Fruit fly (Drosophila melanogaster): ENCODE data around the gene Msp300.
A peak's percentile ranks its signal among the peaks of the same experiment; 100 is the strongest.

Msp300 gene

dm6 chr2L:5237175-5237753, 136.6 kb downstream of the Msp300 start (continued):
- TF ChIP-seq CG17361 (GFP tag; IDR thresholded peaks at IDR 0.05) = no peak
- TF ChIP-seq CG32532 (GFP tag; IDR thresholded peaks at IDR 0.05) = peak; percentile 73; the same call in 1 of the 2 replicates
- TF ChIP-seq NC2α (GFP tag; optimal IDR thresholded peaks at IDR 0.05) = no peak
- no peak for TF ChIP-seq CG15011 (GFP tag; optimal IDR thresholded peaks at IDR 0.05)
- peak; percentile 10 for TF ChIP-seq CG17829 (tag; optimal IDR thresholded peaks at IDR 0.05)
- no peak for TF ChIP-seq wdn (GFP tag; IDR thresholded peaks at IDR 0.05)
- no peak for TF ChIP-seq crc (GFP tag; optimal IDR thresholded peaks at IDR 0.05)
- TF ChIP-seq CG15269 (tag; optimal IDR thresholded peaks at IDR 0.05) = peak; percentile 7
- peak; percentile 31 for TF ChIP-seq nerfin-1 (tag; optimal IDR thresholded peaks at IDR 0.05)
- TF ChIP-seq jing (GFP tag; optimal IDR thresholded peaks at IDR 0.05) = no peak
- no peak for TF ChIP-seq mam (GFP tag; optimal IDR thresholded peaks at IDR 0.05)
- no peak for TF ChIP-seq lab (GFP tag; optimal IDR thresholded peaks at IDR 0.05)
- TF ChIP-seq Fer2 (tag; optimal IDR thresholded peaks at IDR 0.05) = no peak
- TF ChIP-seq jumu (GFP tag; optimal IDR thresholded peaks at IDR 0.05) = no peak
- no peak for TF ChIP-seq CG14441 (GFP tag; IDR thresholded peaks at IDR 0.05)
- TF ChIP-seq CG2120 (GFP tag; optimal IDR thresholded peaks at IDR 0.05) = no peak
- no peak for TF ChIP-seq tna (GFP tag; IDR thresholded peaks at IDR 0.05; ENCODE audit: partially characterized antibody)
- TF ChIP-seq twi (tag; optimal IDR thresholded peaks at IDR 0.05) = no peak
- TF ChIP-seq Hr78 (GFP tag; optimal IDR thresholded peaks at IDR 0.05) = no peak
- TF ChIP-seq CG8281 (tag; optimal IDR thresholded peaks at IDR 0.05) = no peak
- TF ChIP-seq CG8290 (GFP tag; optimal IDR thresholded peaks at IDR 0.05) = no peak
- peak in 1 of 2 experiments; percentile 46 for TF ChIP-seq CG8290 (tag; optimal IDR thresholded peaks at IDR 0.05)
- no peak for TF ChIP-seq CG18476 (GFP tag; optimal IDR thresholded peaks at IDR 0.05)
- no peak for TF ChIP-seq Dp (GFP tag; optimal IDR thresholded peaks at IDR 0.05)
- no peak for TF ChIP-seq lov (optimal IDR thresholded peaks at IDR 0.05)
- no peak for TF ChIP-seq lov (GFP tag; IDR thresholded peaks at IDR 0.05)
- peak; percentile 32 for TF ChIP-seq BtbVII (GFP tag; optimal IDR thresholded peaks at IDR 0.05)
- no peak for TF ChIP-seq CG6654 (GFP tag; optimal IDR thresholded peaks at IDR 0.05)
- TF ChIP-seq CG1603 (tag; optimal IDR thresholded peaks at IDR 0.05) = no peak
- TF ChIP-seq CG8089 (GFP tag; optimal IDR thresholded peaks at IDR 0.05) = no peak
- TF ChIP-seq btn (GFP tag; optimal IDR thresholded peaks at IDR 0.05) = no peak
- no peak; the same call in 1 of the 2 replicates for TF ChIP-seq ranshi (GFP tag; IDR thresholded peaks at IDR 0.05)
- TF ChIP-seq scrt (GFP tag; optimal IDR thresholded peaks at IDR 0.05) = peak; percentile 77
- no peak for TF ChIP-seq CG5953 (GFP tag; IDR thresholded peaks at IDR 0.05)
- TF ChIP-seq YL-1 (GFP tag; optimal IDR thresholded peaks at IDR 0.05) = no peak
- TF ChIP-seq CG1647 (GFP tag; optimal IDR thresholded peaks at IDR 0.05) = no peak
- TF ChIP-seq Dbx (GFP tag; IDR thresholded peaks at IDR 0.05) = peak; percentile 18; the same call in 1 of the 3 replicates
- TF ChIP-seq CG4854 (GFP tag; optimal IDR thresholded peaks at IDR 0.05) = no peak
- TF ChIP-seq slou (GFP tag; optimal IDR thresholded peaks at IDR 0.05) = no peak
- no peak for TF ChIP-seq E2f1 (GFP tag; IDR thresholded peaks at IDR 0.05)
- TF ChIP-seq grau (tag; optimal IDR thresholded peaks at IDR 0.05) = no peak
- peak; percentile 12; the same call in 1 of the 3 replicates for TF ChIP-seq ken (GFP tag; IDR thresholded peaks at IDR 0.05)
- no peak for TF ChIP-seq ro (GFP tag; IDR thresholded peaks at IDR 0.05)
- no peak for TF ChIP-seq CG32767 (GFP tag; IDR thresholded peaks at IDR 0.05)
- TF ChIP-seq salm (tag; optimal IDR thresholded peaks at IDR 0.05) = no peak
- TF ChIP-seq CG11695 (GFP tag; IDR thresholded peaks at IDR 0.05) = 0 out of 3 replicates have a peak, but pooled peaks have one; percentile 25
- no peak for TF ChIP-seq CG6765 (GFP tag; optimal IDR thresholded peaks at IDR 0.05)
- no peak for TF ChIP-seq Oli (tag; optimal IDR thresholded peaks at IDR 0.05)
- 0 out of 3 replicates have a peak, but pooled peaks have one; percentile 23 for TF ChIP-seq mld (GFP tag; IDR thresholded peaks at IDR 0.05; ENCODE audit: partially characterized antibody)
- TF ChIP-seq gcm (GFP tag; optimal IDR thresholded peaks at IDR 0.05) = peak; percentile 74
- peak; percentile 81 for TF ChIP-seq cg (GFP tag; optimal IDR thresholded peaks at IDR 0.05)

Data from whole organism, embryonic.